Worm (Caenorhabditis elegans): ENCODE data around the gene glb-24.
A peak's percentile ranks its signal among the peaks of the same experiment; 100 is the strongest.
"Not testable (repeated sequence)": the region's sequence is repeated elsewhere in the genome, so short reads cannot be mapped to it uniquely, and the experiment has no call there.

glb-24 gene

ce11 chrV:12869948-12870347, 15.8 kb downstream of the glb-24 start, which contains the start of gene T07F10.3 (continued):
- TF ChIP-seq che-1 (tag; optimal IDR thresholded peaks at IDR 0.05) (no peak), T23F11.4 (GFP tag; optimal IDR thresholded peaks at IDR 0.05) (no peak), unc-3 (GFP tag; conservative IDR thresholded peaks at IDR 0.05) (peak; percentile 33; the same call in 1 of the 2 replicates), unc-3 (tag; optimal IDR thresholded peaks at IDR 0.05) (no peak), ref-2 (tag; optimal IDR thresholded peaks at IDR 0.05) (peak; percentile 96), mec-3 (tag; optimal IDR thresholded peaks at IDR 0.05; ENCODE audit: borderline replicate concordance) (peak; percentile 94), sdc-2 (tag; optimal IDR thresholded peaks at IDR 0.05) (peak; percentile 55), gmeb-2 (tag; optimal IDR thresholded peaks at IDR 0.05) (peak; percentile 18), hlh-13 (GFP tag; optimal IDR thresholded peaks at IDR 0.05) (peak; percentile 15), madf-2 (tag; optimal IDR thresholded peaks at IDR 0.05) (peak; percentile 54), hlh-30 (tag; optimal IDR thresholded peaks at IDR 0.05; ENCODE audit: insufficient read depth) (no peak), hlh-8 (tag; optimal IDR thresholded peaks at IDR 0.05) (peak; percentile 84)

ce11 chrV:12867997-12868396, 17.8 kb downstream of the glb-24 start, which contains the start of gene nspg-1:
nspg-1 (minus strand) TSS chrV:12868097.
- no peak for TF ChIP-seq ceh-48 (tag; optimal IDR thresholded peaks at IDR 0.05)
- no peak for TF ChIP-seq ets-4 (tag; optimal IDR thresholded peaks at IDR 0.05)
- no peak for TF ChIP-seq ceh-31 (tag; optimal IDR thresholded peaks at IDR 0.05)

ce11 chrV:12865615-12866014, 20.1 kb downstream of the glb-24 start, which contains the start of gene T07F10.5:
T07F10.5 (plus strand) TSS chrV:12865915.
- not testable (repeated sequence) for TF ChIP-seq rnt-1 (tag; optimal IDR thresholded peaks at IDR 0.05); ama-1 (optimal IDR thresholded peaks at IDR 0.05); tbx-7 (tag; optimal IDR thresholded peaks at IDR 0.05)

ce11 chrV:12859144-12859543, 26.6 kb downstream of the glb-24 start, which contains the start of gene anp-1:
anp-1 (plus strand) TSS chrV:12859444.
- no peak for TF ChIP-seq Y22D7AL.16 (tag; optimal IDR thresholded peaks at IDR 0.05)
- TF ChIP-seq pat-9 (tag; optimal IDR thresholded peaks at IDR 0.05), result no peak
- TF ChIP-seq pax-1 (tag; optimal IDR thresholded peaks at IDR 0.05), result no peak
- no peak for TF ChIP-seq ceh-34 (tag; optimal IDR thresholded peaks at IDR 0.05)
- no peak for TF ChIP-seq hlh-6 (tag; optimal IDR thresholded peaks at IDR 0.05)
- TF ChIP-seq unc-42 (tag; optimal IDR thresholded peaks at IDR 0.05), result no peak
- no peak for TF ChIP-seq syd-9 (tag; optimal IDR thresholded peaks at IDR 0.05)
- no peak for TF ChIP-seq fkh-10 (GFP tag; optimal IDR thresholded peaks at IDR 0.05)
- no peak for TF ChIP-seq ceh-22 (tag; optimal IDR thresholded peaks at IDR 0.05)
- TF ChIP-seq sdc-2 (tag; optimal IDR thresholded peaks at IDR 0.05), result no peak
- no peak for TF ChIP-seq fkh-6 (tag; optimal IDR thresholded peaks at IDR 0.05)
- TF ChIP-seq ceh-19 (GFP tag; optimal IDR thresholded peaks at IDR 0.05), result no peak

- TF ChIP-seq F13H6.1 (tag; optimal IDR thresholded peaks at IDR 0.05), result no peak
- TF ChIP-seq elt-2 (tag; optimal IDR thresholded peaks at IDR 0.05), result peak; percentile 53
These were observed 31.0 kb downstream of the glb-24 start, which contains the start of gene C44H9.7 for ce11 chrV:12854766-12855165. C44H9.7 (minus strand) TSS chrV:12854866.

- TF ChIP-seq che-1 (tag; optimal IDR thresholded peaks at IDR 0.05), result no peak
- no peak for TF ChIP-seq pros-1 (tag; optimal IDR thresholded peaks at IDR 0.05)
- peak; percentile 51 for TF ChIP-seq elt-2 (tag; optimal IDR thresholded peaks at IDR 0.05)
- no peak for TF ChIP-seq fkh-6 (tag; optimal IDR thresholded peaks at IDR 0.05)
These were observed 33.4 kb downstream of the glb-24 start for ce11 chrV:12852355-12852754.

ce11 chrV:12849736-12850135, 36.0 kb downstream of the glb-24 start, which contains the start of gene C44H9.5:
C44H9.5 (minus strand) TSS chrV:12849864.
- no peak for TF ChIP-seq tbx-2 (tag; optimal IDR thresholded peaks at IDR 0.05)
- no peak for TF ChIP-seq madf-2 (tag; optimal IDR thresholded peaks at IDR 0.05)
- no peak for TF ChIP-seq lin-11 (tag; optimal IDR thresholded peaks at IDR 0.05)
- TF ChIP-seq C08G9.2 (tag; optimal IDR thresholded peaks at IDR 0.05), result no peak
- no peak for TF ChIP-seq ceh-45 (GFP tag; IDR thresholded peaks at IDR 0.05)
- TF ChIP-seq pax-1 (tag; optimal IDR thresholded peaks at IDR 0.05), result no peak
- TF ChIP-seq ahr-1 (tag; optimal IDR thresholded peaks at IDR 0.05), result no peak
- no peak for TF ChIP-seq ceh-34 (tag; optimal IDR thresholded peaks at IDR 0.05)
- TF ChIP-seq fkh-10 (GFP tag; optimal IDR thresholded peaks at IDR 0.05), result no peak
- no peak for TF ChIP-seq hlh-30 (tag; optimal IDR thresholded peaks at IDR 0.05; ENCODE audit: insufficient read depth)
- TF ChIP-seq ama-1 (optimal IDR thresholded peaks at IDR 0.05), result no peak
- TF ChIP-seq elt-2 (tag; optimal IDR thresholded peaks at IDR 0.05), result no peak
- no peak for TF ChIP-seq ceh-2 (tag; optimal IDR thresholded peaks at IDR 0.05)
- no peak for TF ChIP-seq K09A11.1 (tag; optimal IDR thresholded peaks at IDR 0.05; ENCODE audit: insufficient read depth)
- no peak for TF ChIP-seq nhr-11 (tag; optimal IDR thresholded peaks at IDR 0.05)
- no peak for TF ChIP-seq T23F11.4 (GFP tag; optimal IDR thresholded peaks at IDR 0.05)
- TF ChIP-seq unc-42 (tag; optimal IDR thresholded peaks at IDR 0.05), result no peak
- no peak for TF ChIP-seq fax-1 (tag; optimal IDR thresholded peaks at IDR 0.05)
